Worm (Caenorhabditis elegans): ENCODE data around the gene T09B9.3.

DNA sequence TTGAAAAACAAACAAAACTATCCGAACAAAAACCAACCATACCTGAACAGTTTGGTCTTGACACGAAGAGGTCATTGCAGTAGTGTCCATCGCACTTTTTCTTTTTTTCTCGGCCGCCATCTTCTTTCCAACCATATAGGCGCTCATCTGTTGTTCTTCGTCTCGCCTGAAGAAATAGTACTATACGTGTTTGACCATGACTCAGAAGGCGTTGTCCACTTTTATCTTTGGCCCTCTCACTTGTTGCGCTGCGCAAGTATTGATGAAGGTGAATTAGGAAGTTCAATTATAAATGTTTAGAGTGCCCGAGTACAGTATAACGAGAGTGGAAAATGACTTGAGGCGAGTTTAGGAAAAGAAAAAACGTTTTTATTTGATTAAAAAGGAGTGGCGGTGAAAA, 24.7 kb upstream of the T09B9.3 start:
- TF ChIP-seq pqm-1 (tag; optimal IDR thresholded peaks at IDR 0.05) (no peak), nfya-1 (tag; optimal IDR thresholded peaks at IDR 0.05) (no peak), tbx-2 (tag; optimal IDR thresholded peaks at IDR 0.05) (no peak)

All from whole organism, late embryonic.